Fruit fly (Drosophila melanogaster) Kc167 (cell line): ENCODE results near the gene RpL23A.

Experiments used
- Myc ChIP-seq: fragments of >200 bp; optimal IDR thresholded peaks from 2 replicates; lab custom pipeline; 2017; ENCODE audit warnings: missing external identifiers
- Sin3A ChIP-seq: fragments of >200 bp; optimal IDR thresholded peaks from 2 replicates; lab custom pipeline; 2018; ENCODE audit warnings: missing external identifiers
- h ChIP-seq: fragments of >200 bp; optimal IDR thresholded peaks from 3 replicates; lab custom pipeline; 2018; ENCODE audit warnings: missing external identifiers
- insv ChIP-seq: fragments of >200 bp; optimal IDR thresholded peaks from 3 replicates; lab custom pipeline; 2018; ENCODE audit warnings: missing external identifiers
- psq ChIP-seq: fragments of >200 bp; optimal IDR thresholded peaks from 2 replicates; lab custom pipeline; 2017; ENCODE audit warnings: missing external identifiers
- ttk ChIP-seq: sonication (Bioruptor generic); optimal IDR thresholded peaks from 2 replicates; lab custom pipeline; 2017; ENCODE audit warnings: missing external identifiers

RpL23A gene

DNA sequence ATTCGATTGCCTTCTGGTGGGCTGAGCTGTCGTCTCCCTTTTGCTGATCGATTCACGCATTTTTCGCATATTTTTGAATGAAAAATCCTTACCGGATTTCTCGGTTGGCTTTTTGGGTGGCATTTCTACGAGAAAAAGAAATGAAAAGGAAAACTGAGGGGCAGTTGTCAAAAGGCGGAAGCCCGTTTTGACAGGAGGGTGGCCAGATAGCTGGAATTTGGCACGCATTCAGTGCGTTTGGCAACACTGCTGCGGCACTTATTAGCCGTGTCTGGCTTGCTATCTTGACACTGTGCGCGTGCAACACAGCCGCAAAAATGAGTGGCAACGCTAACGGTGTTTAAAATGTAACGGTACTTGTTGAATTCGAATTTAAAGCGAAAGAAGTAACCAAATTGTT, at the start of gene RpL23A:
Gene RpL23A (minus strand): TSS at position 151 of the 400 bp plus-strand sequence.
- TF ChIP-seq Sin3A (lab: Kevin White, UChicago) (no peak), h (lab: Kevin White, UChicago) (no peak), ttk (lab: Kevin White, UChicago) (no peak), insv (no peak), psq (lab: Kevin White, UChicago) (no peak), Myc (no peak)

DNA sequence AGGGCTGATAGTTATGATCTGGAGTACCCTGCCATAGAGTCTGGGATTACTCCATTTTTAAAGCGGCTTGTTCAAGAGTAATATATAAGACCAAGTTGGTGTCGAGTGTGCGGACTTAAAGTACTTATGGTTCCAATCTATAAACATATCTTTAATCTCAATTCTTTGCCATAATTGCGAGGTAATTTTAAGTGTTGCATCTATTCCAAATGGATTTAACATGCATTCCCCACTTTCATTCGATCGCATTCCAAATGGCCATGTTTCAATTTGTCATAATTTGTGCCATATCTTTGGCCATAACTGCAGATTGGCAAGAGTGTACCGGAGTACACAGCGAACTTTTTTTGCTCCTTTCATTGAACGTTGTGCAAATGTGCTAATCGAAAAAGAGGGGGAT, 42.8 kb upstream of the RpL23A start:
- TF ChIP-seq Sin3A (lab: Kevin White, UChicago) (no peak), Myc (no peak), h (lab: Kevin White, UChicago) (no peak)

DNA sequence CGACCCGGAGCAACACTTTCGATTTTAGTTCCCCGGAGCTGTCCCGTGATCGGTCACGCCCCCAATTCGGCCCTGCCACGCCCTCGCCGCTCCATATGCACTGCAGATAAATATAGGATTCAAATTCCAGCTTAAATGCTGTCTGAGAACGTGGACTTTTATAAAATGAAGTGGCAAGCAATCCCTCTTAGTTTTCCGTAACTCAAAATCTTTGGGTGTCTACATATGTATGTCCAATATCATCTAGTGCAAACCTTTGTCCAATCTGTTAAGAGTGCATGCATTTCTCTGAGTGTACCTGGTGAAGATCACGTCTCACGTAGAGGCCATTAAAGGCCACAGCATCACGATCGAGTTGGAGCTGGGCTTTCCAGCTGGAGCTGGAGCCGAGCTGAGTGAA, 42.1 kb upstream of the RpL23A start:
- no peak for TF ChIP-seq Myc
- TF ChIP-seq ttk (lab: Kevin White, UChicago): no peak
- no peak for TF ChIP-seq Sin3A (lab: Kevin White, UChicago)
- TF ChIP-seq h (lab: Kevin White, UChicago): no peak
- TF ChIP-seq psq (lab: Kevin White, UChicago): no peak
- no peak for TF ChIP-seq insv

DNA sequence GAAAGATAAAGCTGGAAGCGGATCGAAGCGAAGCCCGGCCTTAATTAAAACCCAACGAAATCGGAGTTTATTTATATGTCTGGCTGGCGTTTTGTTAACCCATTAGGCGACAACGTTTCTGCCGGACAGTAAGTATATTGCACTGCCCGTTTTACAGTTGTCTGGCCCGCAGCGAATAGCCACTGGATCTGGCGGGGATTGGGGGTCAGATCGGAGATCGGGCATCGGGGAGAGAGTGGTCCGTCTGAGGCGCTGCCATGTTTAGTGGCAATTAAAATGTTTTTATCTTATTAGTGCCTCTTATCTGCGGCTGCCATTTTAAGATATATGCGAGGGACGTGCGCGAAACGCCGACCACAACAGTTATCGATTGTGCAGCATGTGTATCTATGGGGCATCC, 40.7 kb upstream of the RpL23A start:
- no peak for TF ChIP-seq insv
- no peak for TF ChIP-seq Myc
- TF ChIP-seq ttk (lab: Kevin White, UChicago): no peak
- TF ChIP-seq h (lab: Kevin White, UChicago): no peak
- TF ChIP-seq psq (lab: Kevin White, UChicago): no peak
- TF ChIP-seq Sin3A (lab: Kevin White, UChicago): no peak

DNA sequence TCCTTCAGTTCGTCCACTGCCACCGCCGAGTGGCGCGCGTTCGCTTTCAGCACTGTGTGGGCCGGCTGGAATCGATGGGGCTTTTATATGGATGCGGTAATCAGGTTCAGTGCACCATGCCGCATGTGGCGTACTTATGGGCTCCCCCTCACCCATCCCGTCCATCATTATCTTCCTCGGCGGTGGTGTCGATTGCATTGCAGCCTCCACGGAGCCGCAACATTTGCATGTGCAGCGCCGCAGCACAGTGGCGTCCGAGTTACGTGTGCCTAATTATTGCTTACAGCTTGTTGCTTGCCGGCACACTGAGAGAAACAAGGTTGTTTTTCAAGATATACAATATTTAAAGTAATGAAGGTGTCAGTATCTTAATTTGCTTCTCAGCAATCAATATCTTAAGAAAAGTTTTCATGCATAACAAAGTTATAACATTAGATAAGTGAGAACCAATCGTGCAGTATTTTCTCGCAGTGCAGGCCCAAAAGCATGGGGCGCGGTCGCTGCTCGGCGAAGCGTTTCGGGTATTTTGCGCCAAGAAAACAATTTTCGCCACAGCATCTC, 34.0 kb upstream of the RpL23A start, which contains the start of gene CG13931:
Gene CG13931 (minus strand): TSS at position 41 of the 561 bp plus-strand sequence.
- TF ChIP-seq h (lab: Kevin White, UChicago): no peak
- no peak for TF ChIP-seq Myc

DNA sequence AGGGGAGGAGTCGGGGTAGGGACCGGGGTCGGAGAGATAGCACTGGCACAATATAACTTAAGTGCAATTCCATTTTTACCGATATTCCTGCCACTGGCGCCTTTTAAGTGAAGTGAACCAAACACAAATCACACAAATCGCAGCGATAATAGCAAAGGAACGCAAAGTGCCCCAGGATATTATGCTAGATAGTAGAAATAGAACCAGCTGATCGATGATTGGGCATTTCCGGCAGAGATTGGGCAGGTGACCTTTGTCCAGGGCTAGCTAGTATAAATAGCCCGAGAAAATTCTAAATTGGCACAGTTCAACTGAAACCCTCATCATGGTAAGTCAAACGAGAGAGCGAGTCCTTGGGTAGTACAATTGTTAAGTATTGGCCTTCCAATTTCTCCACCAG, 25.9 kb upstream of the RpL23A start, which contains the start of gene CG12011:
Gene CG12011 (plus strand): TSS at position 301 of the 400 bp plus-strand sequence.
- TF ChIP-seq Sin3A (lab: Kevin White, UChicago) (no peak), Myc (no peak), ttk (lab: Kevin White, UChicago) (no peak), insv (no peak), h (lab: Kevin White, UChicago) (no peak), psq (lab: Kevin White, UChicago) (no peak)

DNA sequence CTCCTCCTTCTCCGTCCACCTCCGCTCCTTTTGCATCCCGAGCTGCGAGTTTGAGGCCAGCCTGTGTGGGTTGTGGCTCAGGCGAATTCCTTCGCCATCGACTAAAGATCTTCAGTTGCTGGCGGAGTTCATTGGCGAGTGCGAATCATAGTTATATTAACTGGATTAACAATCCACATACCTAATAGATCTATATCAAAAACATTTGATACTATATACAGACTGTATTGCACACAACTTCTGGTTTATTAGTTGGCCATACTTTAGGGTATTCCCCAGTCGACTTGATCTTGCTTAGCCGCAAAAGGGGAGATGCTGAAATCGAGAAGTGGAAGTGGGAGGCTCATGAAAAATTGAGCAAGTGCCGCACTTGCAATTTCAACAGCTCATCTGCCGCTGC, 24.4 kb upstream of the RpL23A start:
- no peak for TF ChIP-seq Myc
- TF ChIP-seq insv: no peak
- TF ChIP-seq Sin3A (lab: Kevin White, UChicago): no peak
- TF ChIP-seq h (lab: Kevin White, UChicago): no peak
- TF ChIP-seq ttk (lab: Kevin White, UChicago): no peak
- TF ChIP-seq psq (lab: Kevin White, UChicago): no peak

DNA sequence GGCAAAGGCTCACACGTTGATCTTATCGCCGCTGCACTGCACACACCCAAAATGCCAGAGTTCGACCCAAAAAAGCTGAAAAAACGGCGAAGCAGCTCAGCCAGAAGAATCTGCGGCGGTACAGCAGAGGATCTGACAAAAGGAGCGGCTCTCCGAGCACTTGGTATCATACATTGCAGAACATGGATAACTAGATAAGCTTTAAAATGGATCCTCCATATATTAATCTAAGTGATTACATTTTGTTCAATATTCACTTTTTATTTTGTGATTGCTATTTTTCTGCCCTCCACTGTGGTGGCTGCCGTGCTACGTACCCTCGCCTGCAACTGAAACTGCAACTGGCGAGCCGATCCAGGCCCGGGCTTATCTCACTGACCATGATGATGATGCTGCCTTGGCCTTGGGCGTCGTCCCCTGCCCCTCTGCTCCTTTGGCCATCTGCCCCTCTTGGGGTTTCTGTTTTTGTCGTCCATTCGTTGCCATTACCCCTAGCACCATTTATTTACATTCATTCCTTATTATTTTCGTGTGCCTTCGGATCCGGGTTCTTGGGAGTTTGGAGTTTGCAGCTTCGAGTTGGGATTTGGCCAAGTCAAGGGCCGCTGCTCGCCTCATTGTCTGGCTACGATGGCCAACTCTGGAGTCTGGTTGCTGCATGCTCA, 23.8 kb upstream of the RpL23A start:
- TF ChIP-seq Sin3A (lab: Kevin White, UChicago): no peak
- TF ChIP-seq Myc: no peak
- TF ChIP-seq psq (lab: Kevin White, UChicago): no peak
- no peak for TF ChIP-seq h (lab: Kevin White, UChicago)
- TF ChIP-seq ttk (lab: Kevin White, UChicago): no peak
- no peak for TF ChIP-seq insv

DNA sequence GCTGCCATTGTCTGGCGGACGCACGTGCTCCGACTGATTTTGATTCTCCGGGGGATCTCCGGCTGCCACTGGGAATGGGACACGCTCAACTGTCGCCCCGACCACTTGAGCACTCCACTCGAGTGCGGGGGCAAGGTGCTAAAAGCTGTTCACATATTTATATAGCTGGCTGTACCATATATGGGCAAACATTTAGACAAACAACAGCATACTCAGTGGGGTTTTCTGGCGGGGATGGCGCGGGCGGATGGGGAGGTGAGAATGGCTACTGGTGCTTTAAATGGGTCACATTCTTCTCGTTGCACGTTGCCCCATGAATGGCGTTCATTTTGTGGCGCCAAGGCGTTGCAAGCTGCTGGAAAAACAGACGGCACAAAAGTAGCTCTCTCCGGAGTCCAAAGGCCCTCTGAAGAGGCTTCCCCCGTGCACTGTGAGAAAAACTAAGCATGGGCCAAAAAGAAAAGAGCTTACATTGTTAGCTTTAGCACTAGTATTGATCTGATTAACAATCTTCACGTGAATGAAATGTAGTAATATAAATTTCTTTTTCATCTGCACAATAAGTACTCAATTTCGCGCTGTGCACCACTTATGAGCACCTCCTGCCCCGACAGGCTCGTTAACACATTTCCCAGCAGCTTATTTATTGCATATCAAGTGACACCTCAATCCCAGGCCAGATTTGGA, 22.4 kb upstream of the RpL23A start:
- no peak for TF ChIP-seq psq (lab: Kevin White, UChicago)
- TF ChIP-seq Myc: no peak
- TF ChIP-seq insv: no peak
- no peak for TF ChIP-seq Sin3A (lab: Kevin White, UChicago)
- TF ChIP-seq ttk (lab: Kevin White, UChicago): no peak
- TF ChIP-seq h (lab: Kevin White, UChicago): no peak

DNA sequence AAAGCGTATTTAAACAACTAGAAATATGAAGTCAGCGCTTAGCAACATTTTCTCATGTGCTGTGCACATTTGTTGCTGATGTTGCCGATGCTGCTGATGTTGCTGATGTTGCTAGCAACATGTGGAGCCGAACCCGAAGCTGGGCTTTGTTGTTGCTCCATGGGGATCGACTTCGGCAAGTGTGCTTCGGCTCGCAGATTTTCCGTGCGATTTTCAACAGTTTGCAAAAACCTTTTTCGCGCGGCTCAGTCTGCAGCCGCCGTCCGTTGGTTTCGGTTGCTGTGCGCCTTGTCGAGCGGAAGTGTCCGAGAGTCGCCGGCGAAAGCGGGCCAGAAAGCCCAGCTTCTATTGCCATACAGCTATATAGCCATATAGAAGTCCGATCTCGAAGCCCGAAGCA, 20.1 kb upstream of the RpL23A start:
- TF ChIP-seq Sin3A (lab: Kevin White, UChicago) (no peak), psq (lab: Kevin White, UChicago) (no peak), h (lab: Kevin White, UChicago) (no peak), ttk (lab: Kevin White, UChicago) (no peak), Myc (no peak), insv (no peak)

DNA sequence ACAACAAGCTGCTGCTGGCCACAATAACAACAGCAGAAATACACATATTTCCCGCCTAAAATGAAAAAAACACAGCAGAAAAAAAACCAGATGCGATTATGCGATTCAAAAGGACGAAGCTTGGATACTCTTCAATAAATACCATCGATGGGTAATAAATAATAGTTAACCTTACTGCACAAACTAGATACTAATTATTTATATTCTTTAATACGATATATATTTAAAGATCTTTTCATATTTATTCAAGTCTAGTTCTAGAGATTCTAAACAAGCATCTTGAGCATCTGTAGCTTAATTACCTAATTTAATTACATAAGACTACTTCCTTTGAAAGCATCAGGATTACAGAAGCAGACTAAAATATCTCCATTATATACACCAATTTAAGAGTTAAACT, 19.7 kb upstream of the RpL23A start:
- TF ChIP-seq h (lab: Kevin White, UChicago) (no peak), ttk (lab: Kevin White, UChicago) (no peak), psq (lab: Kevin White, UChicago) (no peak), Sin3A (lab: Kevin White, UChicago) (no peak), insv (no peak), Myc (no peak)

DNA sequence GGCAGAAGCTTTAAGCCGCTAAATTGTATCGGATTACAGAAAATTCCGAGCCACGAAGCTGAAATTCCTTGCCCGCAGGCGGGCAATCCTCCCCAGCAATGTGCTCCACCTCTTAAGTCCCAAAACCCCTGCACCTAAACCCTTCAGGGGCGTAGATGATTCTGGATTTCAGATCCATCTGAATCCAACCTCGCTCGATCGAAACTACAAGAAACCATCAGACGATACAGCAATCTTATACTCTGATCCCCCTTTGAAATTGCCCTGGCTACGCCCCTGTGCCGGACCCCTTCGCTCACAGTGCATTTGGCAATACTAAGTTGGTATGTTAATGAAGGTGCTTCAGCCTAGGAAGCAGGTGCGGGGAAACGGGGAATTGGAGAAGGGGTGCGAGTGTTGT, 14.6 kb upstream of the RpL23A start:
- TF ChIP-seq ttk (lab: Kevin White, UChicago): no peak
- TF ChIP-seq h (lab: Kevin White, UChicago): no peak
- TF ChIP-seq psq (lab: Kevin White, UChicago): no peak
- no peak for TF ChIP-seq insv
